Worm (Caenorhabditis elegans) whole organism, young adult: ENCODE data around the gene idpa-2.

Experiments
- B0336.3 ChIP-seq: fragments of 200-800 bp; sonication (Bioruptor generic); IDR thresholded peaks from 2 replicates; pipeline ENCODE4 v1.3.6; 2022; ENCODE audit warnings: missing genetic modification characterization, missing compliant biosample characterization
- C06A6.2 ChIP-seq: fragments of 200-800 bp; sonication (Bioruptor generic); conservative IDR thresholded peaks from 2 replicates; pipeline ENCODE4 v1.3.6; 2022; ENCODE audit warnings: missing genetic modification characterization, missing compliant biosample characterization
- C17E4.6 ChIP-seq: fragments of 200-800 bp; sonication (Bioruptor generic); IDR thresholded peaks from 2 replicates; pipeline ENCODE4 v1.3.6; 2022; ENCODE audit warnings: missing genetic modification reagents, missing genetic modification characterization, missing compliant biosample characterization
- D2030.7 ChIP-seq: fragments of 200-800 bp; sonication (Bioruptor generic); IDR thresholded peaks from 2 replicates; pipeline ENCODE4 v1.3.6; 2022; ENCODE audit warnings: missing genetic modification reagents, missing genetic modification characterization, missing compliant biosample characterization
- F10E7.11 ChIP-seq: sonication (generic microtip); optimal IDR thresholded peaks from 2 replicates; lab custom pipeline; 2017; ENCODE audit warnings: mild to moderate bottlenecking, missing genetic modification characterization, moderate library complexity, missing compliant biosample characterization
- F33H1.4 ChIP-seq: fragments of 200-800 bp; sonication (Bioruptor generic); IDR thresholded peaks from 2 replicates; pipeline ENCODE4 v1.3.6; 2022; ENCODE audit warnings: missing genetic modification reagents, missing genetic modification characterization, missing compliant biosample characterization
- F52B5.7 ChIP-seq: sonication (generic microtip); optimal IDR thresholded peaks from 2 replicates; lab custom pipeline; 2016; ENCODE audit warnings: mild to moderate bottlenecking, missing genetic modification characterization, missing compliant biosample characterization
- F55B11.4 ChIP-seq: sonication (generic microtip); optimal IDR thresholded peaks from 2 replicates; lab custom pipeline; 2016; ENCODE audit warnings: missing compliant biosample characterization, missing genetic modification characterization, borderline replicate concordance; ENCODE audit not compliant: insufficient read depth
- F57A8.1 ChIP-seq: fragments of 200-800 bp; sonication (Bioruptor generic); optimal IDR thresholded peaks from 2 replicates; lab custom pipeline; 2018; ENCODE audit warnings: mild to moderate bottlenecking, missing genetic modification characterization, moderate library complexity, missing compliant biosample characterization
- F57C9.4 ChIP-seq: sonication (generic microtip); optimal IDR thresholded peaks from 2 replicates; lab custom pipeline; 2017; ENCODE audit warnings: mild to moderate bottlenecking, missing genetic modification characterization, missing compliant biosample characterization
- K11D2.4 ChIP-seq: fragments of 200-800 bp; sonication (Bioruptor generic); IDR thresholded peaks from 2 replicates; pipeline ENCODE4 v1.3.6; 2022; ENCODE audit warnings: missing genetic modification reagents, missing genetic modification characterization, missing compliant biosample characterization
- T26A5.8 ChIP-seq: sonication (generic microtip); optimal IDR thresholded peaks from 2 replicates; lab custom pipeline; 2016; ENCODE audit warnings: missing genetic modification characterization, missing compliant biosample characterization
- Y53F4B.3 ChIP-seq: fragments of 200-800 bp; sonication (Bioruptor generic); IDR thresholded peaks from 2 replicates; pipeline ENCODE4 v1.3.6; 2022; ENCODE audit warnings: missing genetic modification reagents, missing genetic modification characterization, missing compliant biosample characterization
- Y53G8AR.9 ChIP-seq: fragments of 200-800 bp; sonication (Bioruptor generic); conservative IDR thresholded peaks from 2 replicates; pipeline ENCODE4 v1.3.6; 2022; ENCODE audit warnings: missing genetic modification reagents, missing genetic modification characterization, missing compliant biosample characterization
- Y56A3A.18 ChIP-seq: fragments of 200-800 bp; sonication (Bioruptor generic); IDR thresholded peaks from 2 replicates; pipeline ENCODE4 v1.3.6; 2022; ENCODE audit warnings: missing genetic modification reagents, missing genetic modification characterization, missing compliant biosample characterization
- Y79H2A.3 ChIP-seq: fragments of 200-800 bp; sonication (Bioruptor generic); conservative IDR thresholded peaks from 2 replicates; pipeline ENCODE4 v1.3.6; 2022; ENCODE audit warnings: missing genetic modification reagents, missing genetic modification characterization, missing compliant biosample characterization
- Y95B8A.8 ChIP-seq: fragments of 200-800 bp; sonication (Bioruptor generic); IDR thresholded peaks from 2 replicates; pipeline ENCODE4 v1.3.6; 2022; ENCODE audit warnings: missing genetic modification reagents, missing genetic modification characterization, missing compliant biosample characterization
- akir-1 ChIP-seq: fragments of 200-800 bp; sonication (Bioruptor generic); optimal IDR thresholded peaks from 2 replicates; lab custom pipeline; 2018; ENCODE audit warnings: mild to moderate bottlenecking, missing genetic modification characterization, moderate library complexity, missing compliant biosample characterization
- aptf-2 ChIP-seq: fragments of 200-800 bp; sonication (Bioruptor generic); conservative IDR thresholded peaks from 2 replicates; pipeline ENCODE4 v1.3.6; 2022; ENCODE audit warnings: missing genetic modification reagents, missing genetic modification characterization, missing compliant biosample characterization
- attf-5 ChIP-seq: fragments of 200-800 bp; sonication (Bioruptor generic); optimal IDR thresholded peaks from 2 replicates; lab custom pipeline; 2018; ENCODE audit warnings: mild to moderate bottlenecking, missing genetic modification characterization, missing compliant biosample characterization
- attf-6 ChIP-seq: fragments of 200-800 bp; sonication (Bioruptor generic); IDR thresholded peaks from 2 replicates; pipeline ENCODE4 v1.3.6; 2022; ENCODE audit warnings: missing genetic modification reagents, missing genetic modification characterization, missing compliant biosample characterization
- die-1 ChIP-seq: sonication (generic microtip); optimal IDR thresholded peaks from 2 replicates; lab custom pipeline; 2016; ENCODE audit warnings: missing genotype, mild to moderate bottlenecking, missing genetic modification characterization, missing compliant biosample characterization
- dpff-1 ChIP-seq: sonication (generic microtip); optimal IDR thresholded peaks from 2 replicates; lab custom pipeline; 2017; ENCODE audit warnings: mild to moderate bottlenecking, missing genetic modification characterization, missing compliant biosample characterization
- dpl-1 ChIP-seq: fragments of 150-350 bp; optimal IDR thresholded peaks from 2 replicates; lab custom pipeline; 2014; ENCODE audit warnings: missing biosample characterization, missing genetic modification reagents, missing genetic modification characterization
- efl-1 ChIP-seq: fragments of 150-350 bp; optimal IDR thresholded peaks from 2 replicates; lab custom pipeline; 2014; ENCODE audit warnings: missing biosample characterization, missing genetic modification reagents, missing genetic modification characterization
- egrh-3 ChIP-seq: fragments of 200-800 bp; sonication (Bioruptor generic); IDR thresholded peaks from 2 replicates; pipeline ENCODE4 v1.3.6; 2022; ENCODE audit warnings: missing genetic modification reagents, missing genetic modification characterization, missing compliant biosample characterization
- ekl-4 ChIP-seq: fragments of 200-800 bp; sonication (Bioruptor generic); IDR thresholded peaks from 2 replicates; pipeline ENCODE4 v1.3.6; 2022; ENCODE audit warnings: missing genetic modification reagents, missing genetic modification characterization, missing compliant biosample characterization
- gei-17 ChIP-seq: fragments of 200-800 bp; sonication (Bioruptor generic); optimal IDR thresholded peaks from 2 replicates; lab custom pipeline; 2018; ENCODE audit warnings: mild to moderate bottlenecking, missing genetic modification characterization, missing compliant biosample characterization
- hlh-12 ChIP-seq: sonication (generic microtip); optimal IDR thresholded peaks from 2 replicates; lab custom pipeline; 2016; ENCODE audit warnings: missing genetic modification characterization, missing compliant biosample characterization
- lag-1 ChIP-seq: fragments of 200-800 bp; sonication (Bioruptor generic); IDR thresholded peaks from 2 replicates; pipeline ENCODE4 v1.3.6; 2022; ENCODE audit warnings: missing genetic modification reagents, missing genetic modification characterization, missing compliant biosample characterization
- lin-40 ChIP-seq: sonication (generic microtip); optimal IDR thresholded peaks from 2 replicates; lab custom pipeline; 2016; ENCODE audit warnings: missing genetic modification characterization, mild to moderate bottlenecking, missing compliant biosample characterization, missing genotype, missing genetic modification reagents
- lin-54 ChIP-seq: fragments of 200-800 bp; sonication (Bioruptor generic); optimal IDR thresholded peaks from 2 replicates; lab custom pipeline; 2018; ENCODE audit warnings: mild to moderate bottlenecking, missing genetic modification characterization, missing compliant biosample characterization
- lsy-27 ChIP-seq: sonication (generic microtip); optimal IDR thresholded peaks from 2 replicates; lab custom pipeline; 2017; ENCODE audit warnings: missing genetic modification characterization, mild to moderate bottlenecking, missing compliant biosample characterization, antibody characterized with exemption, missing genotype, borderline replicate concordance; ENCODE audit not compliant: insufficient read depth
- madf-3 ChIP-seq: fragments of 200-800 bp; sonication (Bioruptor generic); IDR thresholded peaks from 2 replicates; pipeline ENCODE4 v1.3.6; 2022; ENCODE audit warnings: missing genetic modification reagents, missing genetic modification characterization, missing compliant biosample characterization
- mcd-1 ChIP-seq: fragments of 200-800 bp; sonication (Bioruptor generic); IDR thresholded peaks from 2 replicates; pipeline ENCODE4 v1.3.6; 2022; ENCODE audit warnings: missing genetic modification reagents, missing genetic modification characterization, missing compliant biosample characterization
- nfyb-1 ChIP-seq: fragments of 200-800 bp; sonication (Bioruptor generic); IDR thresholded peaks from 2 replicates; pipeline ENCODE4 v1.3.6; 2022; ENCODE audit warnings: missing genetic modification reagents, missing genetic modification characterization, missing compliant biosample characterization
- nhr-179 ChIP-seq: sonication (generic microtip); optimal IDR thresholded peaks from 2 replicates; lab custom pipeline; 2016; ENCODE audit warnings: mild to moderate bottlenecking, missing genetic modification characterization, missing compliant biosample characterization
- pha-4 ChIP-seq: fragments of 150-350 bp; sonication (generic microtip); optimal IDR thresholded peaks from 2 replicates; lab custom pipeline; 2014; ENCODE audit warnings: missing biosample characterization, missing genetic modification reagents, missing genetic modification characterization
- rpc-1 ChIP-seq, 2 experiments: fragments of 150-350 bp in 1 of 2; sonication (generic microtip) in 1 of 2; optimal IDR thresholded peaks; 2 replicates each; lab custom pipeline; 2014 to 2018; ENCODE audit warnings: missing biosample characterization in 1 of 2, missing genetic modification characterization in 1 of 2, missing genetic modification reagents in 1 of 2, missing genotype in 1 of 2
- sdz-38 ChIP-seq: sonication (generic microtip); optimal IDR thresholded peaks from 2 replicates; lab custom pipeline; 2016; ENCODE audit warnings: missing genotype, missing genetic modification characterization, missing compliant biosample characterization
- snpc-1.1 ChIP-seq: sonication (generic microtip); optimal IDR thresholded peaks from 2 replicates; lab custom pipeline; 2017; ENCODE audit warnings: missing genetic modification characterization, mild to moderate bottlenecking, missing compliant biosample characterization, antibody characterized with exemption, moderate library complexity, missing genotype, missing genetic modification reagents; ENCODE audit not compliant: insufficient read depth
- sptf-2 ChIP-seq: fragments of 200-800 bp; sonication (Bioruptor generic); optimal IDR thresholded peaks from 2 replicates; lab custom pipeline; 2018; ENCODE audit warnings: mild to moderate bottlenecking, missing genetic modification characterization, missing compliant biosample characterization
- tbp1 ChIP-seq: fragments of 200-800 bp; sonication (Bioruptor generic); optimal IDR thresholded peaks from 2 replicates; lab custom pipeline; 2018; ENCODE audit warnings: mild to moderate bottlenecking, missing genetic modification characterization, missing compliant biosample characterization
- unc-130 ChIP-seq: sonication (generic microtip); optimal IDR thresholded peaks from 2 replicates; lab custom pipeline; 2016; ENCODE audit warnings: missing genetic modification reagents, missing genetic modification characterization, missing compliant biosample characterization
- unc-62 ChIP-seq: fragments of 150-350 bp; optimal IDR thresholded peaks from 2 replicates; lab custom pipeline; 2014; ENCODE audit warnings: missing biosample characterization, missing genetic modification reagents, missing genetic modification characterization
- ztf-22 ChIP-seq: fragments of 200-800 bp; sonication (Bioruptor generic); optimal IDR thresholded peaks from 2 replicates; lab custom pipeline; 2018; ENCODE audit warnings: mild to moderate bottlenecking, missing genetic modification characterization, moderate library complexity, missing compliant biosample characterization
- ztf-25 ChIP-seq: fragments of 200-800 bp; sonication (Bioruptor generic); IDR thresholded peaks from 2 replicates; pipeline ENCODE4 v1.3.6; 2022; ENCODE audit warnings: missing genetic modification reagents, missing genetic modification characterization, missing compliant biosample characterization
- ztf-26 ChIP-seq: sonication (generic microtip); optimal IDR thresholded peaks from 2 replicates; lab custom pipeline; 2017; ENCODE audit warnings: missing genetic modification characterization, missing compliant biosample characterization

idpa-2 gene

DNA sequence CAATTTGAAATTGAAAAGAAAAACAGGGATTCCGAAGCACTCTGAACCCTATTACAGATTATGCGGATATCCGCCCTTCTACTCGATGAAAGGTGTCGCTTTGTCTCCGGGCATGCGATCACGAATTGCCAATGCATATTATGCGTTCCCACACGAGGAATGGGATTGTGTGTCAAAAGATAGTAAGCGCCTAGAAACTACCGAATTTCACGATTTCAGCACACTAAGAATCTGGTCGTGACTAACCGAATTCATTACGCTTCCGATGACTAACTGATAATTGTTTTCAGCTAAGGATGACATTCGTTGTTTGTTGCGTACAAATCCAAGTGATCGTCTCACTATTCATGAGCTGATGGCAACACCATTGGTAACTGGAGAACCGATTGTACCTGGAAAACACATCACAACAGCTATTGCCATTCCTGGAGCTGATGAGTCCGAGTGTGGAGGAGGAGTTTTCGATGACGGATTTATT, 46.2 kb downstream of the idpa-2 start (continued):
- TF ChIP-seq nfyb-1 (GFP tag; lab: Robert Waterston, UW) (no peak), F10E7.11 (tag; lab: Kevin White, UChicago) (no peak), ztf-26 (tag; lab: Kevin White, UChicago) (peak; percentile 47), nhr-179 (tag; lab: Kevin White, UChicago) (no peak), pha-4 (tag; lab: Kevin White, UChicago) (no peak), snpc-1.1 (no peak), T26A5.8 (peak; percentile 45), dpl-1 (no peak), F52B5.7 (tag; lab: Kevin White, UChicago) (peak; percentile 24), Y53F4B.3 (no peak; the same call in 1 of the 2 replicates), ztf-25 (GFP tag; lab: Robert Waterston, UW) (0 out of 2 replicates have a peak, but pooled peaks have one; percentile 52), die-1 (peak; percentile 13), C17E4.6 (GFP tag; lab: Robert Waterston, UW) (no peak), madf-3 (peak; percentile 64; the same call in 1 of the 2 replicates), F55B11.4 (tag; lab: Kevin White, UChicago) (no peak), akir-1 (no peak), egrh-3 (no peak), Y56A3A.18 (GFP tag; lab: Robert Waterston, UW) (no peak), rpc-1 (optimal IDR thresholded peaks at IDR 0.05; lab: Kevin White, UChicago) (no peak), rpc-1 (tag; optimal IDR thresholded peaks at IDR 0.05; lab: Kevin White, UChicago) (no peak), Y53G8AR.9 (GFP tag; lab: Robert Waterston, UW) (peak; percentile 79; the same call in 1 of the 2 replicates), efl-1 (GFP tag; lab: Kevin White, UChicago) (no peak), sptf-2 (GFP tag; lab: Kevin White, UChicago) (no peak), unc-130 (no peak), F33H1.4 (GFP tag; lab: Robert Waterston, UW) (no peak), C06A6.2 (no peak; the same call in 1 of the 2 replicates), attf-5 (GFP tag; lab: Kevin White, UChicago) (peak; percentile 29), B0336.3 (GFP tag; lab: Robert Waterston, UW) (peak; percentile 70), ekl-4 (GFP tag; lab: Robert Waterston, UW) (no peak; the same call in 1 of the 2 replicates), lin-54 (GFP tag; lab: Kevin White, UChicago) (peak; percentile 8), Y79H2A.3 (GFP tag; lab: Robert Waterston, UW) (0 out of 2 replicates have a peak, but pooled peaks have one; percentile 6), attf-6 (GFP tag; lab: Robert Waterston, UW) (no peak), sdz-38 (no peak), unc-62 (GFP tag; lab: Kevin White, UChicago) (no peak), lin-40 (tag; lab: Kevin White, UChicago) (no peak), lag-1 (no peak), aptf-2 (GFP tag; lab: Robert Waterston, UW) (peak; percentile 50; the same call in 1 of the 2 replicates), F57A8.1 (GFP tag; lab: Kevin White, UChicago) (peak; percentile 20), F57C9.4 (tag; lab: Kevin White, UChicago) (peak; percentile 29), dpff-1 (tag; lab: Kevin White, UChicago) (no peak), K11D2.4 (GFP tag; lab: Robert Waterston, UW) (peak; percentile 44), Y95B8A.8 (peak; percentile 59; the same call in 1 of the 2 replicates), gei-17 (GFP tag; lab: Kevin White, UChicago) (peak; percentile 37), hlh-12 (tag; lab: Kevin White, UChicago) (no peak), lsy-27 (no peak), D2030.7 (no peak), tbp1 (GFP tag; lab: Kevin White, UChicago) (no peak), ztf-22 (GFP tag; lab: Kevin White, UChicago) (no peak), mcd-1 (GFP tag; lab: Robert Waterston, UW) (no peak)
